Worm (Caenorhabditis elegans): ENCODE measurements around the gene F07G11.2.

F07G11.2 gene

ce11 chrV:7275491-7275890 lies 29.1 kb upstream of the F07G11.2 start, which contains the start of gene C13A2.5:
TSS of gene C13A2.5 (plus strand) at chrV:7275791.
- no peak for TF ChIP-seq Y95B8A.8 (GFP tag; IDR thresholded peaks at IDR 0.05)
- TF ChIP-seq die-1 (tag; optimal IDR thresholded peaks at IDR 0.05) = no peak
- no peak for TF ChIP-seq F52B5.7 (tag; optimal IDR thresholded peaks at IDR 0.05)
- no peak for TF ChIP-seq ztf-26 (tag; optimal IDR thresholded peaks at IDR 0.05)
- TF ChIP-seq lsl-1 (GFP tag; optimal IDR thresholded peaks at IDR 0.05) = no peak

- TF ChIP-seq ztf-18 (tag; optimal IDR thresholded peaks at IDR 0.05) = no peak
- no peak for TF ChIP-seq mxl-1 (tag; optimal IDR thresholded peaks at IDR 0.05)
- TF ChIP-seq Y95B8A.8 (GFP tag; IDR thresholded peaks at IDR 0.05) = no peak
- TF ChIP-seq ztf-3 (GFP tag; optimal IDR thresholded peaks at IDR 0.05) = no peak
- TF ChIP-seq ceh-100 (GFP tag; IDR thresholded peaks at IDR 0.05) = no peak
- no peak for TF ChIP-seq B0336.3 (GFP tag; IDR thresholded peaks at IDR 0.05)
- TF ChIP-seq F23B12.7 (tag; optimal IDR thresholded peaks at IDR 0.05; ENCODE audit: insufficient read depth) = no peak
- no peak for TF ChIP-seq efl-1 (GFP tag; optimal IDR thresholded peaks at IDR 0.05)
- TF ChIP-seq ceh-79 (tag; optimal IDR thresholded peaks at IDR 0.05) = no peak
- TF ChIP-seq nfyb-1 (GFP tag; IDR thresholded peaks at IDR 0.05) = no peak
- TF ChIP-seq sdz-38 (tag; optimal IDR thresholded peaks at IDR 0.05) = no peak
- TF ChIP-seq nfya-2 (GFP tag; IDR thresholded peaks at IDR 0.05) = no peak
- TF ChIP-seq somi-1 (GFP tag; optimal IDR thresholded peaks at IDR 0.05) = no peak
- TF ChIP-seq nfya-1 (tag; optimal IDR thresholded peaks at IDR 0.05; ENCODE audit: borderline replicate concordance, insufficient read depth) = no peak
- no peak for TF ChIP-seq ztf-28 (GFP tag; IDR thresholded peaks at IDR 0.05)
Measured at ce11 chrV:7279090-7279489, 25.5 kb upstream of the F07G11.2 start, which contains the start of gene C13A2.4. TSS of gene C13A2.4 (plus strand) at chrV:7279390.

- TF ChIP-seq hmg-20 (GFP tag; IDR thresholded peaks at IDR 0.05) (no peak), ZK185.1 (tag; optimal IDR thresholded peaks at IDR 0.05; ENCODE audit: poor library complexity, severe bottlenecking) (no peak), dpl-1 (GFP tag; optimal IDR thresholded peaks at IDR 0.05) (no peak), mcd-1 (GFP tag; IDR thresholded peaks at IDR 0.05) (no peak), mes-4 (tag; optimal IDR thresholded peaks at IDR 0.05) (no peak), ceh-100 (GFP tag; IDR thresholded peaks at IDR 0.05) (no peak), Y53F4B.3 (GFP tag; IDR thresholded peaks at IDR 0.05) (no peak)
Measured at ce11 chrV:7282037-7282436, 22.6 kb upstream of the F07G11.2 start, which contains the start of gene C13A2.3. TSS of gene C13A2.3 (plus strand) at chrV:7282337.

ce11 chrV:7288699-7289098 lies 15.9 kb upstream of the F07G11.2 start, which contains the start of gene C13A2.1:
TSS of gene C13A2.1 (plus strand) at chrV:7288999.
- TF ChIP-seq F10E7.11 (tag; optimal IDR thresholded peaks at IDR 0.05) (no peak), efl-1 (GFP tag; optimal IDR thresholded peaks at IDR 0.05) (no peak), athp-1 (tag; optimal IDR thresholded peaks at IDR 0.05) (no peak), nhr-80 (tag; optimal IDR thresholded peaks at IDR 0.05) (no peak), Y53F4B.3 (GFP tag; IDR thresholded peaks at IDR 0.05) (no peak), F39B2.1 (GFP tag; IDR thresholded peaks at IDR 0.05) (no peak), sdz-38 (tag; optimal IDR thresholded peaks at IDR 0.05) (no peak)

- TF ChIP-seq egl-44 (GFP tag; IDR thresholded peaks at IDR 0.05) (no peak), lin-26 (GFP tag; IDR thresholded peaks at IDR 0.05) (no peak), snpc-4 (GFP tag; optimal IDR thresholded peaks at IDR 0.05) (no peak), snpc-4 (tag; optimal IDR thresholded peaks at IDR 0.05) (no peak), pbrm-1 (GFP tag; IDR thresholded peaks at IDR 0.05) (no peak), C17E4.6 (GFP tag; IDR thresholded peaks at IDR 0.05) (no peak), dpff-1 (tag; optimal IDR thresholded peaks at IDR 0.05) (no peak), unc-62 (GFP tag; optimal IDR thresholded peaks at IDR 0.05) (no peak), ekl-4 (GFP tag; IDR thresholded peaks at IDR 0.05) (no peak), unc-130 (GFP tag; optimal IDR thresholded peaks at IDR 0.05) (no peak), madf-10 (tag; optimal IDR thresholded peaks at IDR 0.05) (no peak), Y53G8AR.9 (GFP tag; conservative IDR thresholded peaks at IDR 0.05) (no peak), akir-1 (GFP tag; optimal IDR thresholded peaks at IDR 0.05) (no peak), dpl-1 (GFP tag; optimal IDR thresholded peaks at IDR 0.05) (no peak), C06A6.2 (GFP tag; conservative IDR thresholded peaks at IDR 0.05) (no peak), ceh-100 (GFP tag; IDR thresholded peaks at IDR 0.05) (no peak), nfyb-1 (GFP tag; IDR thresholded peaks at IDR 0.05) (no peak), tbp1 (GFP tag; optimal IDR thresholded peaks at IDR 0.05) (no peak)
Measured at ce11 chrV:7295270-7295669, 9.3 kb upstream of the F07G11.2 start, which contains the start of gene F07G11.4. TSS of gene F07G11.4 (minus strand) at chrV:7295370.
